Worm (Caenorhabditis elegans) whole organism, early embryonic: ENCODE results near the gene mai-2.
"Not testable (repeated sequence)": the region's sequence is repeated elsewhere in the genome, so short reads cannot be mapped to it uniquely, and the experiment has no call there.

Experiments
- B0310.2 ChIP-seq: sonication (generic microtip); optimal IDR thresholded peaks from 2 replicates; lab custom pipeline; 2016; ENCODE audit warnings: mild to moderate bottlenecking, missing genetic modification characterization, missing compliant biosample characterization
- F13C5.2 ChIP-seq: sonication (generic microtip); optimal IDR thresholded peaks from 2 replicates; lab custom pipeline; 2017; ENCODE audit warnings: mild to moderate bottlenecking, missing genetic modification characterization, inconsistent platforms, missing compliant biosample characterization
- aly-1 ChIP-seq: sonication (generic microtip); optimal IDR thresholded peaks from 2 replicates; lab custom pipeline; 2016; ENCODE audit warnings: missing genetic modification characterization, missing compliant biosample characterization
- ama-1 ChIP-seq: fragments of 150-350 bp; optimal IDR thresholded peaks from 2 replicates; lab custom pipeline; 2014
- ceh-13 ChIP-seq: fragments of 200-800 bp; sonication (Bioruptor generic); optimal IDR thresholded peaks from 2 replicates; lab custom pipeline; 2018; ENCODE audit warnings: mild to moderate bottlenecking, missing genetic modification characterization, missing compliant biosample characterization
- ceh-36 ChIP-seq: sonication (generic microtip); optimal IDR thresholded peaks from 2 replicates; lab custom pipeline; 2016; ENCODE audit warnings: missing genetic modification characterization, inconsistent platforms, missing compliant biosample characterization
- flt-1 ChIP-seq: fragments of 200-800 bp; sonication (Bioruptor generic); IDR thresholded peaks from 2 replicates; pipeline ENCODE4 v1.3.6; 2022; ENCODE audit warnings: missing genetic modification characterization, missing compliant biosample characterization
- hmbx-1 ChIP-seq: sonication (generic microtip); optimal IDR thresholded peaks from 2 replicates; lab custom pipeline; 2016; ENCODE audit warnings: mild to moderate bottlenecking, missing genetic modification characterization, missing compliant biosample characterization
- hmg-4 ChIP-seq: fragments of 200-800 bp; sonication (Bioruptor generic); optimal IDR thresholded peaks from 2 replicates; lab custom pipeline; 2018; ENCODE audit warnings: mild to moderate bottlenecking, missing genetic modification characterization, missing compliant biosample characterization
- hnd-1 ChIP-seq: sonication (generic microtip); optimal IDR thresholded peaks from 2 replicates; lab custom pipeline; 2016; ENCODE audit warnings: missing genetic modification characterization, missing compliant biosample characterization
- pes-1 ChIP-seq: fragments of 200-800 bp; sonication (Bioruptor generic); IDR thresholded peaks from 2 replicates; pipeline ENCODE4 v1.3.6; 2022; ENCODE audit warnings: missing genetic modification reagents, missing genetic modification characterization, missing compliant biosample characterization
- scrt-1 ChIP-seq: fragments of 200-800 bp; sonication (Bioruptor generic); IDR thresholded peaks from 2 replicates; pipeline ENCODE4 v1.3.6; 2022; ENCODE audit warnings: missing genetic modification characterization, missing compliant biosample characterization
- sea-1 ChIP-seq: fragments of 200-800 bp; sonication (Bioruptor generic); conservative IDR thresholded peaks from 2 replicates; pipeline ENCODE4 v1.3.6; 2022; ENCODE audit warnings: missing genetic modification characterization, missing compliant biosample characterization
- tbx-11 ChIP-seq: fragments of 200-800 bp; sonication (Bioruptor generic); IDR thresholded peaks from 2 replicates; pipeline ENCODE4 v1.3.6; 2022; ENCODE audit warnings: missing genetic modification characterization, missing compliant biosample characterization
- tbx-37 ChIP-seq: fragments of 200-800 bp; sonication (Bioruptor generic); conservative IDR thresholded peaks from 2 replicates; pipeline ENCODE4 v1.3.6; 2022; ENCODE audit warnings: missing genetic modification reagents, missing genetic modification characterization, missing compliant biosample characterization
- tra-4 ChIP-seq: sonication (generic microtip); optimal IDR thresholded peaks from 2 replicates; lab custom pipeline; 2017; ENCODE audit warnings: missing genetic modification characterization, missing compliant biosample characterization

The mai-2 gene

DNA sequence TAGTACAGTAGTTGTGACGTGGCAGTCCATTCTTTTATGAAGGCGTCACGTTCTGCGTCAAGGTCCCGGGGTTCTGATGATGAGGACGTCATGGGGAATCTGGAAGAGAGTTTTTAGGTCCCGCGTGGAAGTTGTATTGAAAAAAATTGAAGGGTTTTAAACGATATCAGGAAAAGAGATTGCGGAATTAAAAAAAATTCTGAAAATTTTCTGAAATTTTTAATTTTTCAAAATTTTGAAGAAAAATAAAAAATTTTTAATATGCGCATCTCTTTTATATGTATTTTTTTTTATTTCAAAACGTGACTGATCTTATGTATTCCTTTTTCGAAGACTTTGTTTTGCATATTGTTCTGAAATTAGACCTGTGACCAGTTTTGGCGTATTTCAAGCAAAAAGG is 36.8 kb downstream of the mai-2 start, which contains the start of gene C04C3.6:
TSS of gene C04C3.6 (minus strand) at position 101 of the 400 bp plus-strand sequence.
- TF ChIP-seq hmbx-1 (no peak), B0310.2 (no peak), ceh-13 (GFP tag; lab: Kevin White, UChicago) (no peak), ama-1 (lab: Kevin White, UChicago) (no peak), aly-1 (no peak), tra-4 (tag; lab: Kevin White, UChicago) (no peak), scrt-1 (GFP tag; lab: Robert Waterston, UW) (no peak), flt-1 (no peak), tbx-11 (GFP tag; lab: Robert Waterston, UW) (no peak), sea-1 (GFP tag; lab: Robert Waterston, UW) (no peak), ceh-36 (tag; lab: Kevin White, UChicago) (no peak)

DNA sequence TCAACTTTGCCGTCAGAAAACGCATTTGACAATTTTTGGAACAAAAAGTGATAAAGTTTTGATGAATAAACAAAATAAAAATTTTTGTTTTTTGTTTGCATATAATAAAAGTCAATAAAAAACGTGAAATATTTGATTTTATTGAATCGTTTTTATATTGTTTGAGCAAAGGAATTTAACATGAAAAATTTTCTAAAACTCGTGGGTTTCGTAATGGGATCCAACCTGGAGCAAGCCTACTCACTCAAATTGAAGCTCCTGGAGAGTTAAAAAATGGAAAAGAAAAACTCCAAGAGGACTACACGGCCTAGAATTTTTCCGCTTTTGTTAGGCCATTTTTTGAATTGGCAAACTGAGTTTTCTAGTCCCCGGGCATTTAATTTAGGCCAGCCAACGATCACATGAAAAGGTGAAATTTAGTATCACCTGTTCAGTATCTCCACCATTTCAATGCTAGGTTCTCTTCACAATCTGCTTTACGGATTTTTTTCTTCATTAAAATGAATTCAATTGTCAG is 42.8 kb downstream of the mai-2 start, which contains the start of the genes C04C3.9 and srz-60:
TSS of gene C04C3.9 (minus strand) at position 101 of the 517 bp plus-strand sequence.
TSS of gene srz-60 (plus strand) at position 467 of the 517 bp plus-strand sequence.
- TF ChIP-seq ceh-36 (tag; lab: Kevin White, UChicago) (no peak), tbx-37 (GFP tag; lab: Robert Waterston, UW) (no peak), hmg-4 (no peak), sea-1 (GFP tag; lab: Robert Waterston, UW) (no peak), hmbx-1 (no peak), hnd-1 (tag; lab: Kevin White, UChicago) (no peak)

DNA sequence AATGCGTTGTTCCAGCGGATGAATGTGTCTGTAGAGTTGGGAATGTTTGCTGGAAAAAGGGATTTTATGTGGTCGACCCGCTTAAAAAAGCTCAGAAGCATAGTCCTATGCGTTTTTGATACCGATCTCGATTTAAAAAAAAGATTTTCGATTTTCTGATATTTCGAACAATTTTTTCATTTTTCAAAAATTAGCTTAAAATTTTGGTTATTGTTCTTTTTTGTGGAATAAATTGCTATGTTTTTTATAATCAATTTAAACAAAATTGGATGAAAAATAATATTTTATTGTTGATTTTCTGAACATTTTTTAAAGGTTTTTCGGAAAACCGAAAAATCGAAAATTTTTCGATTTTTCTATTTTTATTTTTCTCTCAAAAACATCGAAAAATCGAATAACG is 47.7 kb downstream of the mai-2 start, which contains the start of gene C04C3.7:
TSS of gene C04C3.7 (minus strand) at position 101 of the 400 bp plus-strand sequence.
- not testable (repeated sequence) for TF ChIP-seq sea-1 (GFP tag; lab: Robert Waterston, UW); flt-1; ceh-36 (tag; lab: Kevin White, UChicago)

DNA sequence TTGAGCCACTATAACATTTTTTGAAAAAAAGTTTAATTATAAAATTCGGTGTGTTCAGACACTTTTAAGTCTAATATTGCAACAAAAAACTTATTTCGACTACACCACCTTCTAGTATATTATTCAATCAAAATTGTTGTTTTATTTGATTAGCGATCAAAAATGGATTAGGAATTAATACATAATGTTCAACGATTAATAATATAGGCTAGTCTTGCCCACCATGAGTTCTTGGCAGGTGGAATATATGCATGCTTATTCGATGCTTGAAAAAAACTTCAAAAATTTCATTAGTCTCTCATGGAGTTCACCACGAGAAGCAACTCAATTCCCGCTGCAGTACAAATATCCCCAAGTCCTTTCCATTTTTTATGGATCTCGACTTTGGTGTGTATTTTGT is 50.3 kb downstream of the mai-2 start, which contains the start of gene srz-32:
TSS of gene srz-32 (plus strand) at position 301 of the 400 bp plus-strand sequence.
- TF ChIP-seq pes-1 (GFP tag; lab: Robert Waterston, UW), result no peak
- TF ChIP-seq hmg-4, result no peak
- TF ChIP-seq F13C5.2 (tag; lab: Kevin White, UChicago), result no peak
- no peak for TF ChIP-seq scrt-1 (GFP tag; lab: Robert Waterston, UW)
- TF ChIP-seq ceh-13 (GFP tag; lab: Kevin White, UChicago), result no peak
- TF ChIP-seq B0310.2, result no peak
- no peak for TF ChIP-seq aly-1
- no peak for TF ChIP-seq hmbx-1
- no peak for TF ChIP-seq tbx-37 (GFP tag; lab: Robert Waterston, UW)
- TF ChIP-seq tra-4 (tag; lab: Kevin White, UChicago), result no peak
